Fruit fly (Drosophila melanogaster) whole organism, embryonic: ENCODE data around the gene Or85b.

Experiments used
- Abd-B ChIP-seq: fragments of 200-800 bp; sonication (Bioruptor generic); optimal IDR thresholded peaks from 2 replicates; lab custom pipeline; 2018; ENCODE audit warnings: missing biosample characterization, mild to moderate bottlenecking, missing genetic modification characterization, moderate library complexity
- Antp ChIP-seq: fragments of 200-800 bp; sonication (Bioruptor generic); optimal IDR thresholded peaks from 3 replicates; lab custom pipeline; 2016; ENCODE audit warnings: missing biosample characterization, missing genetic modification characterization
- CG10431 ChIP-seq: fragments of 200-800 bp; sonication (Bioruptor generic); optimal IDR thresholded peaks from 3 replicates; lab custom pipeline; 2018; ENCODE audit warnings: missing biosample characterization, mild to moderate bottlenecking, missing genetic modification characterization
- CG11093 ChIP-seq: fragments of 200-800 bp; sonication (Bioruptor generic); IDR thresholded peaks from 3 replicates; pipeline ENCODE4 v1.3.6; 2022; ENCODE audit warnings: missing biosample characterization, missing genetic modification characterization
- CG11504 ChIP-seq: fragments of 200-800 bp; sonication (Bioruptor generic); optimal IDR thresholded peaks from 3 replicates; lab custom pipeline; 2019; ENCODE audit warnings: missing biosample characterization, mild to moderate bottlenecking, missing genetic modification characterization, moderate library complexity
- CG11723 ChIP-seq: fragments of 200-800 bp; sonication (Bioruptor generic); optimal IDR thresholded peaks from 2 replicates; lab custom pipeline; 2017; ENCODE audit warnings: missing biosample characterization, mild to moderate bottlenecking, missing genetic modification characterization
- CG12391 ChIP-seq: fragments of 200-800 bp; sonication (Bioruptor generic); optimal IDR thresholded peaks from 3 replicates; lab custom pipeline; 2018; ENCODE audit warnings: missing biosample characterization, mild to moderate bottlenecking, missing genetic modification characterization, moderate library complexity
- CG12659 ChIP-seq: fragments of 200-800 bp; sonication (Bioruptor generic); optimal IDR thresholded peaks from 3 replicates; lab custom pipeline; 2017; ENCODE audit warnings: mild to moderate bottlenecking, missing biosample characterization, missing genetic modification reagents, missing genetic modification characterization
- CG13287 ChIP-seq: fragments of 200-800 bp; sonication (Bioruptor generic); IDR thresholded peaks from 2 replicates; pipeline ENCODE4 v1.3.6; 2022; ENCODE audit warnings: missing biosample characterization, missing genetic modification characterization; ENCODE audit not compliant: partially characterized antibody
- CG13775 ChIP-seq: fragments of 200-800 bp; sonication (Bioruptor generic); optimal IDR thresholded peaks from 3 replicates; lab custom pipeline; 2017; ENCODE audit warnings: missing biosample characterization, mild to moderate bottlenecking, missing genetic modification characterization
- CG14441 ChIP-seq: fragments of 200-800 bp; sonication (Bioruptor generic); IDR thresholded peaks from 2 replicates; pipeline ENCODE4 v1.3.6; 2022; ENCODE audit warnings: missing biosample characterization, missing genetic modification characterization
- CG1529 ChIP-seq: fragments of 200-800 bp; sonication (Bioruptor generic); optimal IDR thresholded peaks from 3 replicates; lab custom pipeline; 2018; ENCODE audit warnings: missing biosample characterization, missing genetic modification characterization
- CG15514 ChIP-seq: fragments of 200-800 bp; sonication (Bioruptor generic); optimal IDR thresholded peaks from 3 replicates; lab custom pipeline; 2017; ENCODE audit warnings: missing biosample characterization, missing genetic modification characterization, mild to moderate bottlenecking, moderate library complexity, missing genetic modification reagents
- CG16779 ChIP-seq: fragments of 200-800 bp; sonication (Bioruptor generic); IDR thresholded peaks from 2 replicates; pipeline ENCODE4 v1.3.6; 2022; ENCODE audit warnings: missing biosample characterization, missing genetic modification characterization
- CG17328 ChIP-seq: fragments of 200-800 bp; sonication (Bioruptor generic); IDR thresholded peaks from 2 replicates; pipeline ENCODE4 v1.3.6; 2022; ENCODE audit warnings: missing biosample characterization, missing genetic modification characterization
- CG1832 ChIP-seq: fragments of 200-800 bp; sonication (Bioruptor generic); optimal IDR thresholded peaks from 2 replicates; lab custom pipeline; 2017; ENCODE audit warnings: missing biosample characterization, mild to moderate bottlenecking, missing genetic modification characterization, inconsistent platforms
- CG18599 ChIP-seq: fragments of 200-800 bp; sonication (Bioruptor generic); optimal IDR thresholded peaks from 3 replicates; lab custom pipeline; 2017; ENCODE audit warnings: missing biosample characterization, missing genetic modification characterization, mild to moderate bottlenecking, moderate library complexity, missing genetic modification reagents
- CG18764 ChIP-seq: fragments of 200-800 bp; sonication (Bioruptor generic); optimal IDR thresholded peaks from 3 replicates; lab custom pipeline; 2016; ENCODE audit warnings: missing biosample characterization, missing genetic modification characterization
- CG2116 ChIP-seq: fragments of 200-800 bp; sonication (Bioruptor generic); optimal IDR thresholded peaks from 3 replicates; lab custom pipeline; 2018; ENCODE audit warnings: missing biosample characterization, mild to moderate bottlenecking, missing genetic modification characterization
- CG30403 ChIP-seq: fragments of 200-800 bp; sonication (Bioruptor generic); optimal IDR thresholded peaks from 3 replicates; lab custom pipeline; 2016; ENCODE audit warnings: missing biosample characterization, missing genetic modification characterization
- CG32772 ChIP-seq: fragments of 200-800 bp; sonication (Bioruptor generic); IDR thresholded peaks from 2 replicates; pipeline ENCODE4 v1.3.6; 2022; ENCODE audit warnings: missing biosample characterization, missing genetic modification characterization
- CG34376 ChIP-seq: fragments of 200-800 bp; sonication (Bioruptor generic); optimal IDR thresholded peaks from 2 replicates; lab custom pipeline; 2018; ENCODE audit warnings: missing biosample characterization, mild to moderate bottlenecking, missing genetic modification characterization
- CG6689 ChIP-seq: fragments of 200-800 bp; sonication (Bioruptor generic); IDR thresholded peaks from 2 replicates; pipeline ENCODE4 v1.3.6; 2022; ENCODE audit warnings: missing biosample characterization, missing genetic modification characterization
- CHES-1-like ChIP-seq: fragments of 200-800 bp; sonication (Bioruptor generic); optimal IDR thresholded peaks from 2 replicates; lab custom pipeline; 2016; ENCODE audit warnings: missing biosample characterization, missing genetic modification characterization
- CTCF ChIP-seq: fragments of 200-800 bp; sonication (Bioruptor generic); optimal IDR thresholded peaks from 2 replicates; lab custom pipeline; 2017; ENCODE audit warnings: missing biosample characterization, mild to moderate bottlenecking, missing genetic modification characterization, moderate library complexity
- CoRest ChIP-seq: fragments of 200-800 bp; sonication (Bioruptor generic); optimal IDR thresholded peaks from 3 replicates; lab custom pipeline; 2018; ENCODE audit warnings: missing biosample characterization, mild to moderate bottlenecking, missing genetic modification characterization, moderate library complexity
- Dref ChIP-seq: fragments of 200-800 bp; sonication (Bioruptor generic); IDR thresholded peaks from 2 replicates; pipeline ENCODE4 v1.3.6; 2022; ENCODE audit warnings: missing biosample characterization, missing genetic modification characterization
- Gsc ChIP-seq: fragments of 200-800 bp; sonication (Bioruptor generic); IDR thresholded peaks from 2 replicates; pipeline ENCODE4 v1.3.6; 2022; ENCODE audit warnings: missing biosample characterization, missing genetic modification characterization
- HmgD ChIP-seq: fragments of 200-800 bp; sonication (Bioruptor generic); optimal IDR thresholded peaks from 3 replicates; lab custom pipeline; 2016; ENCODE audit warnings: missing biosample characterization, missing genetic modification characterization
- HmgZ ChIP-seq: fragments of 200-800 bp; sonication (Bioruptor generic); optimal IDR thresholded peaks from 2 replicates; lab custom pipeline; 2018; ENCODE audit warnings: missing biosample characterization, mild to moderate bottlenecking, missing genetic modification characterization
- Oaz ChIP-seq: fragments of 200-800 bp; sonication (Bioruptor generic); IDR thresholded peaks from 2 replicates; pipeline ENCODE4 v1.3.6; 2022; ENCODE audit warnings: missing biosample characterization, missing genetic modification characterization
- Sox100B ChIP-seq: fragments of 200-800 bp; sonication (Bioruptor generic); optimal IDR thresholded peaks from 3 replicates; lab custom pipeline; 2018; ENCODE audit warnings: missing biosample characterization, mild to moderate bottlenecking, missing genetic modification characterization
- Sox102F ChIP-seq: fragments of 200-800 bp; sonication (Bioruptor generic); optimal IDR thresholded peaks from 2 replicates; lab custom pipeline; 2018; ENCODE audit warnings: missing biosample characterization, mild to moderate bottlenecking, missing genetic modification characterization, moderate library complexity
- TFAM ChIP-seq: fragments of 200-800 bp; sonication (Bioruptor generic); optimal IDR thresholded peaks from 2 replicates; lab custom pipeline; 2017; ENCODE audit warnings: missing biosample characterization, missing genetic modification characterization, inconsistent platforms
- Trl ChIP-seq, 3 experiments: fragments of >200 bp in 2 of 3; fragments of 200-800 bp in 1 of 3; sonication (Bioruptor generic) in 1 of 3; optimal IDR thresholded peaks; 2 replicates in 1 of 3; 3 replicates in 2 of 3; lab custom pipeline; 2016 to 2017; ENCODE audit warnings: missing biosample characterization in 1 of 3, missing genetic modification characterization in 1 of 3
- aop ChIP-seq: fragments of 200-800 bp; sonication (Bioruptor generic); IDR thresholded peaks from 2 replicates; pipeline ENCODE4 v1.3.6; 2022; ENCODE audit warnings: missing biosample characterization, missing genetic modification characterization
- ato ChIP-seq: fragments of 200-800 bp; sonication (Bioruptor generic); IDR thresholded peaks from 2 replicates; pipeline ENCODE4 v1.3.6; 2022; ENCODE audit warnings: missing biosample characterization, missing genetic modification characterization; ENCODE audit not compliant: partially characterized antibody
- br ChIP-seq: fragments of >200 bp; optimal IDR thresholded peaks from 2 replicates; lab custom pipeline; 2017
- bsh ChIP-seq, 2 experiments: fragments of 200-800 bp; sonication (Bioruptor generic); optimal IDR thresholded peaks; 2 replicates each; lab custom pipeline; 2017 to 2018; ENCODE audit warnings: mild to moderate bottlenecking in 2 of 2, missing biosample characterization in 2 of 2, missing genetic modification characterization in 2 of 2, moderate library complexity in 1 of 2
- cato ChIP-seq: fragments of 200-800 bp; sonication (Bioruptor generic); optimal IDR thresholded peaks from 2 replicates; lab custom pipeline; 2016; ENCODE audit warnings: missing biosample characterization, missing genetic modification characterization, borderline replicate concordance
- eyg ChIP-seq: fragments of 200-800 bp; sonication (Bioruptor generic); optimal IDR thresholded peaks from 3 replicates; lab custom pipeline; 2016; ENCODE audit warnings: missing biosample characterization, missing genetic modification characterization
- fu2 ChIP-seq: fragments of 200-800 bp; sonication (Bioruptor generic); optimal IDR thresholded peaks from 2 replicates; lab custom pipeline; 2016; ENCODE audit warnings: missing biosample characterization, missing genetic modification characterization
- gce ChIP-seq: fragments of 200-800 bp; sonication (Bioruptor generic); IDR thresholded peaks from 3 replicates; pipeline ENCODE4 v1.3.6; 2022; ENCODE audit warnings: missing biosample characterization, missing genetic modification characterization
- grau ChIP-seq: fragments of 200-800 bp; optimal IDR thresholded peaks from 3 replicates; lab custom pipeline; 2019; ENCODE audit warnings: missing biosample characterization, mild to moderate bottlenecking, missing genetic modification characterization, moderate library complexity
- pum ChIP-seq: fragments of 200-800 bp; sonication (Bioruptor generic); optimal IDR thresholded peaks from 2 replicates; lab custom pipeline; 2016; ENCODE audit warnings: missing biosample characterization, missing genetic modification characterization
- repo ChIP-seq: fragments of 200-800 bp; sonication (Bioruptor generic); optimal IDR thresholded peaks from 2 replicates; lab custom pipeline; 2016; ENCODE audit warnings: missing biosample characterization, missing genetic modification characterization
- sisA ChIP-seq: fragments of 200-800 bp; sonication (Bioruptor generic); IDR thresholded peaks from 2 replicates; pipeline ENCODE4 v1.3.6; 2022; ENCODE audit warnings: missing biosample characterization, missing genetic modification characterization
- sr ChIP-seq: fragments of 200-800 bp; sonication (Bioruptor generic); IDR thresholded peaks from 3 replicates; pipeline ENCODE4 v1.3.6; 2022; ENCODE audit warnings: missing biosample characterization, missing genetic modification characterization
- tna ChIP-seq: fragments of 200-800 bp; sonication (Bioruptor generic); IDR thresholded peaks from 2 replicates; pipeline ENCODE4 v1.3.6; 2022; ENCODE audit warnings: missing biosample characterization, missing genetic modification characterization; ENCODE audit not compliant: partially characterized antibody
- unc-4 ChIP-seq: fragments of 200-800 bp; sonication (Bioruptor generic); IDR thresholded peaks from 2 replicates; pipeline ENCODE4 v1.3.6; 2022; ENCODE audit warnings: missing biosample characterization, missing genetic modification characterization; ENCODE audit not compliant: partially characterized antibody

Or85b gene

dm6 chr3R:8469716-8470393 is 41.3 kb downstream of the Or85b start (continued):
- TF ChIP-seq CG10431 (no peak), pum (GFP tag; lab: Kevin White, UChicago) (peak; percentile 29), CG13287 (GFP tag; lab: Robert Waterston, UW) (no peak), eyg (no peak), br (lab: Kevin White, UChicago) (no peak), CG12391 (peak; percentile 49), TFAM (GFP tag; lab: Kevin White, UChicago) (no peak), HmgD (GFP tag; lab: Kevin White, UChicago) (no peak), CG2116 (GFP tag; lab: Kevin White, UChicago) (no peak), fu2 (GFP tag; lab: Kevin White, UChicago) (no peak), grau (tag; lab: Kevin White, UChicago) (peak; percentile 49), HmgZ (no peak), CG16779 (GFP tag; lab: Robert Waterston, UW) (no peak), Sox102F (peak; percentile 67), CG18764 (no peak), Abd-B (GFP tag; lab: Kevin White, UChicago) (peak; percentile 15), ato (GFP tag; lab: Robert Waterston, UW) (no peak), CG11723 (peak; percentile 6), Gsc (GFP tag; lab: Robert Waterston, UW) (no peak), CG32772 (GFP tag; lab: Robert Waterston, UW) (0 out of 2 replicates have a peak, but pooled peaks have one; percentile 19), CG11504 (tag; lab: Kevin White, UChicago) (peak; percentile 72), CG34376 (GFP tag; lab: Kevin White, UChicago) (no peak), CG11093 (GFP tag; lab: Robert Waterston, UW) (no peak), CG14441 (GFP tag; lab: Robert Waterston, UW) (no peak), CG17328 (GFP tag; lab: Robert Waterston, UW) (peak; percentile 41; the same call in 1 of the 2 replicates), bsh (GFP tag; optimal IDR thresholded peaks at IDR 0.05; lab: Kevin White, UChicago) (peak; percentile 7 to 46), unc-4 (GFP tag; lab: Robert Waterston, UW) (no peak), CG1529 (GFP tag; lab: Kevin White, UChicago) (no peak), CG18599 (GFP tag; lab: Kevin White, UChicago) (no peak), CG1832 (no peak), sr (GFP tag; lab: Robert Waterston, UW) (peak; percentile 89), repo (GFP tag; lab: Kevin White, UChicago) (no peak), CG6689 (GFP tag; lab: Robert Waterston, UW) (peak; percentile 53), CTCF (no peak), CHES-1-like (GFP tag; lab: Kevin White, UChicago) (no peak), sisA (GFP tag; lab: Robert Waterston, UW) (0 out of 2 replicates have a peak, but pooled peaks have one; percentile 13), tna (GFP tag; lab: Robert Waterston, UW) (no peak), CG15514 (GFP tag; lab: Kevin White, UChicago) (no peak), CG13775 (GFP tag; lab: Kevin White, UChicago) (no peak), CG12659 (peak; percentile 25), Sox100B (peak; percentile 42), aop (GFP tag; lab: Robert Waterston, UW) (no peak), Dref (no peak), Trl (optimal IDR thresholded peaks at IDR 0.05; lab: Kevin White, UChicago) (no peak), Trl (GFP tag; optimal IDR thresholded peaks at IDR 0.05; lab: Kevin White, UChicago) (no peak), Oaz (GFP tag; lab: Robert Waterston, UW) (0 out of 2 replicates have a peak, but pooled peaks have one; percentile 28), gce (GFP tag; lab: Robert Waterston, UW) (0 out of 3 replicates have a peak, but pooled peaks have one; percentile 39), CoRest (tag; lab: Kevin White, UChicago) (peak; percentile 53), CG30403 (GFP tag; lab: Kevin White, UChicago) (peak; percentile 26), cato (no peak), Antp (GFP tag; lab: Kevin White, UChicago) (no peak)
